Fruit fly (Drosophila melanogaster) whole organism, embryonic: ENCODE measurements around the gene CG9662.

ENCODE experiments used
- Adf1 ChIP-seq: fragments of 200-800 bp; sonication (Bioruptor generic); IDR thresholded peaks from 2 replicates; pipeline ENCODE4 v1.3.6; 2022; ENCODE audit warnings: missing biosample characterization, missing genetic modification characterization
- Asciz ChIP-seq: fragments of 200-800 bp; sonication (Bioruptor generic); optimal IDR thresholded peaks from 2 replicates; lab custom pipeline; 2017; ENCODE audit warnings: missing biosample characterization, mild to moderate bottlenecking, missing genetic modification characterization, missing genetic modification reagents
- CG10366 ChIP-seq: fragments of 200-800 bp; sonication (Bioruptor generic); IDR thresholded peaks from 2 replicates; pipeline ENCODE4 v1.3.6; 2022; ENCODE audit warnings: missing biosample characterization, missing genetic modification characterization
- CG10979 ChIP-seq: fragments of 200-800 bp; sonication (Bioruptor generic); optimal IDR thresholded peaks from 2 replicates; lab custom pipeline; 2018; ENCODE audit warnings: missing biosample characterization, mild to moderate bottlenecking, missing genetic modification characterization, moderate library complexity
- CG11398 ChIP-seq: fragments of 200-800 bp; sonication (Bioruptor generic); optimal IDR thresholded peaks from 2 replicates; lab custom pipeline; 2016; ENCODE audit warnings: missing biosample characterization, missing genetic modification characterization
- CG13296 ChIP-seq: fragments of 200-800 bp; sonication (Bioruptor generic); optimal IDR thresholded peaks from 3 replicates; lab custom pipeline; 2018; ENCODE audit warnings: missing biosample characterization, mild to moderate bottlenecking, missing genetic modification characterization
- CG15073 ChIP-seq: fragments of 200-800 bp; sonication (Bioruptor generic); optimal IDR thresholded peaks from 2 replicates; lab custom pipeline; 2016; ENCODE audit warnings: missing biosample characterization, missing genetic modification characterization
- CG15514 ChIP-seq: fragments of 200-800 bp; sonication (Bioruptor generic); optimal IDR thresholded peaks from 3 replicates; lab custom pipeline; 2017; ENCODE audit warnings: missing biosample characterization, missing genetic modification characterization, mild to moderate bottlenecking, moderate library complexity, missing genetic modification reagents
- CG17568 ChIP-seq: fragments of 200-800 bp; sonication (Bioruptor generic); optimal IDR thresholded peaks from 2 replicates; lab custom pipeline; 2018; ENCODE audit warnings: missing biosample characterization, mild to moderate bottlenecking, missing genetic modification characterization, moderate library complexity
- CG17829 ChIP-seq: fragments of 200-800 bp; optimal IDR thresholded peaks from 2 replicates; lab custom pipeline; 2019; ENCODE audit warnings: missing biosample characterization, mild to moderate bottlenecking, missing genetic modification characterization, moderate library complexity
- CG18599 ChIP-seq: fragments of 200-800 bp; sonication (Bioruptor generic); optimal IDR thresholded peaks from 3 replicates; lab custom pipeline; 2017; ENCODE audit warnings: missing biosample characterization, missing genetic modification characterization, mild to moderate bottlenecking, moderate library complexity, missing genetic modification reagents
- CG2678 ChIP-seq: fragments of 200-800 bp; sonication (Bioruptor generic); optimal IDR thresholded peaks from 3 replicates; lab custom pipeline; 2019; ENCODE audit warnings: missing biosample characterization, mild to moderate bottlenecking, missing genetic modification characterization, moderate library complexity
- CG2712 ChIP-seq: fragments of 200-800 bp; optimal IDR thresholded peaks from 3 replicates; lab custom pipeline; 2019; ENCODE audit warnings: missing biosample characterization, mild to moderate bottlenecking, missing genetic modification characterization, moderate library complexity
- CG2875 ChIP-seq: fragments of 200-800 bp; sonication (Bioruptor generic); optimal IDR thresholded peaks from 2 replicates; lab custom pipeline; 2017; ENCODE audit warnings: missing biosample characterization, mild to moderate bottlenecking, missing genetic modification characterization, missing genetic modification reagents
- CG34224 ChIP-seq: fragments of 200-800 bp; sonication (Bioruptor generic); IDR thresholded peaks from 3 replicates; pipeline ENCODE4 v1.3.6; 2022; ENCODE audit warnings: missing biosample characterization, missing genetic modification characterization; ENCODE audit not compliant: partially characterized antibody
- CG42726 ChIP-seq: fragments of 200-800 bp; sonication (Bioruptor generic); IDR thresholded peaks from 2 replicates; pipeline ENCODE4 v1.3.6; 2022; ENCODE audit warnings: missing biosample characterization, missing genetic modification characterization; ENCODE audit not compliant: partially characterized antibody
- CG4328 ChIP-seq: fragments of 200-800 bp; sonication (Bioruptor generic); optimal IDR thresholded peaks from 3 replicates; lab custom pipeline; 2017; ENCODE audit warnings: missing biosample characterization, missing genetic modification reagents, missing genetic modification characterization
- CG7372 ChIP-seq: fragments of 200-800 bp; sonication (Bioruptor generic); IDR thresholded peaks from 2 replicates; pipeline ENCODE4 v1.3.6; 2022; ENCODE audit warnings: missing biosample characterization, missing genetic modification characterization
- CG8290 ChIP-seq, 3 experiments: fragments of 200-800 bp; sonication (Bioruptor generic); optimal IDR thresholded peaks; 2 replicates each; lab custom pipeline; 2016 to 2019; ENCODE audit warnings: missing biosample characterization in 3 of 3, missing genetic modification characterization in 3 of 3, mild to moderate bottlenecking in 2 of 3, moderate library complexity in 1 of 3
- CG8765 ChIP-seq: fragments of 200-800 bp; sonication (Bioruptor generic); IDR thresholded peaks from 2 replicates; pipeline ENCODE4 v1.3.6; 2022; ENCODE audit warnings: missing biosample characterization, missing genetic modification characterization
- CHES-1-like ChIP-seq: fragments of 200-800 bp; sonication (Bioruptor generic); optimal IDR thresholded peaks from 2 replicates; lab custom pipeline; 2016; ENCODE audit warnings: missing biosample characterization, missing genetic modification characterization
- Drgx ChIP-seq: fragments of 200-800 bp; sonication (Bioruptor generic); IDR thresholded peaks from 2 replicates; pipeline ENCODE4 v1.3.6; 2022; ENCODE audit warnings: missing biosample characterization, missing genetic modification characterization
- Ets65A ChIP-seq: fragments of 200-800 bp; sonication (Bioruptor generic); peaks from one replicate; lab custom pipeline; 2016; ENCODE audit warnings: missing biosample characterization, missing genetic modification characterization
- Gug ChIP-seq: fragments of 200-800 bp; sonication (Bioruptor generic); IDR thresholded peaks from 4 replicates; pipeline ENCODE4 v1.3.6; 2022; ENCODE audit warnings: missing biosample characterization, missing genetic modification characterization
- H2.0 ChIP-seq: fragments of 200-800 bp; sonication (Bioruptor generic); IDR thresholded peaks from 2 replicates; pipeline ENCODE4 v1.3.6; 2022; ENCODE audit warnings: missing biosample characterization, missing genetic modification characterization
- HLHmδ ChIP-seq: fragments of 200-800 bp; sonication (Bioruptor generic); optimal IDR thresholded peaks from 2 replicates; lab custom pipeline; 2018; ENCODE audit warnings: missing biosample characterization, mild to moderate bottlenecking, missing genetic modification characterization, moderate library complexity
- Hmr ChIP-seq: fragments of 200-800 bp; sonication (Bioruptor generic); optimal IDR thresholded peaks from 3 replicates; lab custom pipeline; 2017; ENCODE audit warnings: mild to moderate bottlenecking, missing biosample characterization, missing genetic modification reagents, missing genetic modification characterization
- Jarid2 ChIP-seq: fragments of 200-800 bp; sonication (Bioruptor generic); optimal IDR thresholded peaks from 3 replicates; lab custom pipeline; 2017; ENCODE audit warnings: mild to moderate bottlenecking, missing biosample characterization, missing genetic modification reagents, missing genetic modification characterization
- Rfx ChIP-seq: fragments of 200-800 bp; sonication (Bioruptor generic); IDR thresholded peaks from 2 replicates; pipeline ENCODE4 v1.3.6; 2022; ENCODE audit warnings: missing biosample characterization, missing genetic modification characterization
- Tbp ChIP-seq: fragments of >200 bp; optimal IDR thresholded peaks from 2 replicates; lab custom pipeline; 2018; ENCODE audit warnings: missing biosample characterization, missing genetic modification characterization
- Usf ChIP-seq: fragments of 200-800 bp; sonication (Bioruptor generic); optimal IDR thresholded peaks from 2 replicates; lab custom pipeline; 2017; ENCODE audit warnings: missing genotype, missing biosample characterization, missing genetic modification characterization
- aop ChIP-seq: fragments of 200-800 bp; sonication (Bioruptor generic); IDR thresholded peaks from 2 replicates; pipeline ENCODE4 v1.3.6; 2022; ENCODE audit warnings: missing biosample characterization, missing genetic modification characterization
- ap ChIP-seq: fragments of 200-800 bp; sonication (Bioruptor generic); IDR thresholded peaks from 2 replicates; pipeline ENCODE4 v1.3.6; 2022; ENCODE audit warnings: missing biosample characterization, missing genetic modification characterization
- ato ChIP-seq: fragments of 200-800 bp; sonication (Bioruptor generic); IDR thresholded peaks from 2 replicates; pipeline ENCODE4 v1.3.6; 2022; ENCODE audit warnings: missing biosample characterization, missing genetic modification characterization; ENCODE audit not compliant: partially characterized antibody
- chn ChIP-seq: fragments of 200-800 bp; sonication (Bioruptor generic); optimal IDR thresholded peaks from 2 replicates; lab custom pipeline; 2016; ENCODE audit warnings: missing biosample characterization, missing genetic modification characterization
- ci ChIP-seq: fragments of 200-800 bp; sonication (Bioruptor generic); IDR thresholded peaks from 3 replicates; pipeline ENCODE4 v1.3.6; 2022; ENCODE audit warnings: missing biosample characterization, missing genetic modification characterization
- emc ChIP-seq: fragments of 200-800 bp; sonication (Bioruptor generic); optimal IDR thresholded peaks from 2 replicates; lab custom pipeline; 2016; ENCODE audit warnings: missing biosample characterization, missing genetic modification characterization
- mirr ChIP-seq: fragments of 200-800 bp; sonication (Bioruptor generic); optimal IDR thresholded peaks from 3 replicates; lab custom pipeline; 2018; ENCODE audit warnings: missing biosample characterization, mild to moderate bottlenecking, missing genetic modification characterization
- pb ChIP-seq: fragments of 200-800 bp; sonication (Bioruptor generic); optimal IDR thresholded peaks from 3 replicates; lab custom pipeline; 2016; ENCODE audit warnings: missing biosample characterization, missing genetic modification characterization
- pho ChIP-seq: fragments of 200-800 bp; sonication (Bioruptor generic); optimal IDR thresholded peaks from 2 replicates; lab custom pipeline; 2016; ENCODE audit warnings: missing biosample characterization, missing genetic modification characterization
- run ChIP-seq: fragments of 200-800 bp; sonication (Bioruptor generic); optimal IDR thresholded peaks from 3 replicates; lab custom pipeline; 2018; ENCODE audit warnings: missing biosample characterization, mild to moderate bottlenecking, missing genetic modification characterization
- seq ChIP-seq: fragments of 200-800 bp; sonication (Bioruptor generic); IDR thresholded peaks from 2 replicates; pipeline ENCODE4 v1.3.6; 2022; ENCODE audit warnings: missing biosample characterization, missing genetic modification characterization
- slbo ChIP-seq: fragments of 200-800 bp; sonication (Bioruptor generic); IDR thresholded peaks from 2 replicates; pipeline ENCODE4 v1.3.6; 2022; ENCODE audit warnings: missing biosample characterization, missing genetic modification characterization
- sna ChIP-seq: fragments of 200-800 bp; sonication (Bioruptor generic); IDR thresholded peaks from 2 replicates; pipeline ENCODE4 v1.3.6; 2022; ENCODE audit warnings: missing biosample characterization, missing genetic modification characterization; ENCODE audit not compliant: partially characterized antibody
- sug ChIP-seq: fragments of 200-800 bp; optimal IDR thresholded peaks from 2 replicates; lab custom pipeline; 2019; ENCODE audit warnings: missing biosample characterization, mild to moderate bottlenecking, missing genetic modification characterization, moderate library complexity
- tap ChIP-seq: fragments of 200-800 bp; optimal IDR thresholded peaks from 3 replicates; lab custom pipeline; 2019; ENCODE audit warnings: missing biosample characterization, mild to moderate bottlenecking, missing genetic modification characterization, moderate library complexity
- tgo ChIP-seq: fragments of 200-800 bp; sonication (Bioruptor generic); IDR thresholded peaks from 3 replicates; pipeline ENCODE4 v1.3.6; 2022; ENCODE audit warnings: missing biosample characterization, missing genetic modification characterization
- trh ChIP-seq: fragments of 200-800 bp; sonication (Bioruptor generic); optimal IDR thresholded peaks from 2 replicates; lab custom pipeline; 2016; ENCODE audit warnings: missing biosample characterization, missing genetic modification characterization
- unpg ChIP-seq: fragments of 200-800 bp; sonication (Bioruptor generic); optimal IDR thresholded peaks from 3 replicates; lab custom pipeline; 2018; ENCODE audit warnings: missing biosample characterization, mild to moderate bottlenecking, missing genetic modification characterization, moderate library complexity
- vvl ChIP-seq: fragments of 200-800 bp; sonication (Bioruptor generic); IDR thresholded peaks from 2 replicates; pipeline ENCODE4 v1.3.6; 2022; ENCODE audit warnings: missing biosample characterization, missing genetic modification characterization

CG9662 gene

DNA sequence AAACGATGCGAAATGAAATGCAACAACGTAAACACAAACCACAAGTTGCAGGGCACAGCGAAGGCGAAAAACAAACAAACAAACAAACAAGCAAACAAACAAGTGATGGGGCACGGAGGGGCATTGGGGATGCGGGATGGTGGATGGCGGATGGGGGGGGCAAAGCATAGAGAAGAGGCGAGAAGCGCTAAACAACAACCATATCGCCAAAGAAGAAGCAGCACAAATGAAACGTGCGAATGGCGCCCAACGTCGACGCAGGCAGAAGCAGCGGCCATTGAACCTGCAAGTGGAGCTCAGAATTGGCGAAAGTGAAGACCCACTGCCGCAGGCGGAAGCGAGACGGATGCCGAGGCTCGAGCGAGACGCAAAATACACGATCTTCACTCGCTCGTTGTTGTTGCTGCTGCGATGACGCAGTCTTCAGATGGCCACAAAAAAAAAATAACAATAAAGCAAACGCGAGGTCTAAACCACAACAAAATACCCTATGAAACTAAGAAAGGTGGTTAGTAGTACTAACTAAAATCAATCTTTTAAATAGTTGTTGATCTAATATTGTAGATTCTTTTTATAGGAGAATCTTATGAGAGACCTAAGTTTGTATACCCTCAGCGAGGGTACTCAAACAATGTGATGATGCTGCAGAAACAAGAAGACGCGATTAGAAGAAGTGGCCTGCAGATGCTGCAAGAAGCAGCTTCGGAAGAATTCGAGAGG lies 30.6 kb downstream of the CG9662 start (continued):
- TF ChIP-seq CG4328 (GFP tag; lab: Kevin White, UChicago) (no peak), CG2712 (tag; lab: Kevin White, UChicago) (peak; percentile 19), sna (GFP tag; lab: Robert Waterston, UW) (no peak), CG15514 (GFP tag; lab: Kevin White, UChicago) (no peak), trh (GFP tag; lab: Kevin White, UChicago) (no peak), Drgx (GFP tag; lab: Robert Waterston, UW) (peak; percentile 80), Hmr (no peak), Adf1 (peak; percentile 74), mirr (GFP tag; lab: Kevin White, UChicago) (no peak), ato (no peak), CG18599 (GFP tag; lab: Kevin White, UChicago) (peak; percentile 5), seq (GFP tag; lab: Robert Waterston, UW) (no peak), tap (no peak), slbo (GFP tag; lab: Robert Waterston, UW) (0 out of 2 replicates have a peak, but pooled peaks have one; percentile 15), tgo (GFP tag; lab: Robert Waterston, UW) (no peak), CG2678 (tag; lab: Kevin White, UChicago) (peak; percentile 6), CG8765 (GFP tag; lab: Robert Waterston, UW) (no peak), CG2875 (GFP tag; lab: Kevin White, UChicago) (peak; percentile 13), pho (no peak), Ets65A (peak; percentile 68), Jarid2 (no peak), CG13296 (GFP tag; lab: Kevin White, UChicago) (no peak), vvl (GFP tag; lab: Robert Waterston, UW) (peak; percentile 55), CG8290 (GFP tag; optimal IDR thresholded peaks at IDR 0.05; lab: Kevin White, UChicago) (no peak), CG8290 (tag; optimal IDR thresholded peaks at IDR 0.05; lab: Kevin White, UChicago) (no peak), H2.0 (GFP tag; lab: Robert Waterston, UW) (no peak), HLHmδ (peak; percentile 54), unpg (no peak), Rfx (no peak), CG7372 (GFP tag; lab: Robert Waterston, UW) (no peak), CG17829 (no peak), run (tag; lab: Kevin White, UChicago) (no peak), ap (GFP tag; lab: Robert Waterston, UW) (0 out of 2 replicates have a peak, but pooled peaks have one; percentile 30), CG10979 (peak; percentile 15), CG42726 (GFP tag; lab: Robert Waterston, UW) (no peak), ci (peak; percentile 60; the same call in 1 of the 3 replicates), Usf (GFP tag; lab: Kevin White, UChicago) (no peak), emc (no peak), CG17568 (GFP tag; lab: Kevin White, UChicago) (no peak), pb (no peak), aop (no peak), chn (no peak), Gug (no peak), Tbp (no peak), sug (no peak), CHES-1-like (no peak), Asciz (peak; percentile 12), CG15073 (GFP tag; lab: Kevin White, UChicago) (no peak), CG10366 (GFP tag; lab: Robert Waterston, UW) (peak; percentile 35; the same call in 1 of the 2 replicates), CG34224 (GFP tag; lab: Robert Waterston, UW) (no peak), CG11398 (GFP tag; lab: Kevin White, UChicago) (no peak)
